Worm (Caenorhabditis elegans): ENCODE data around the gene egl-44.

The egl-44 gene

DNA sequence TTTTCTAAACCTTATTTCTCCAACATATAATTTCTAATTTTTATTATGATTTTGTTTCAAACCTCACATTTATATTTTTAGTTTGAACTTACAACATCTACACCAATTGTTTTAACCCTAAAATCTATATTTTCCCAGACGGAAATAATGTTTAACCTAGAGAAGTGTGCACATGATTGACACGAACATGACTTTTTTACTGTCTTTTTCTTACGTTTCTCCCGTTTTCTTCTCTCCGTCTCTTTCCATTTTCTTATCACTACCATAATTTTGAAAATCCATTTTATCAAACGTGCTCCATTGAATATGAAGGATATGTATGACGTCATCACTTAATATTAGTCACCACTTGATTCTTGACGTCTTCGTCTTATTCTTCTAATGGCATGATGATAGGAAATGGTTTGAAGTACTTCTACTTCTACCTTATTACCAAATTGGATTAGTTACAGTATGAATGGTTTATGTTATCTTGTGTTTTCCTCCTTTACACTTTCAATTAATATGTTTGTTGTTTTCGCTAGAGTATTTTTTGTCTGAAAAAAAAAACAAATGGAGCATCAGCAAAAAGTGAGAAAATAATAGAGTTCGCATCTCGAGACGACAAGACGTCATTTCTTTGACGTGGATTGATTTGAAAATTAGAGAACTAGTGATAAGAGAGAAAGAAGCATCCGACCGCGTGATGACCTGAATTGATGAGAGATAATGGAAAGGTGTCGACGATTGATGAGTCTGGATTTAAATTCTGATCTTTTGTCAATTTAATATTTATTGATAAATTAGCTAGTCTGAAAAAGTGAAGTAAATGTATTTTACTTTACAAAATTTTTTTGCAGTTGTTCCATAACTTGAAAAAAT lies 3.5 kb downstream of the egl-44 start (continued):
- no peak for TF ChIP-seq pag-3 (tag; optimal IDR thresholded peaks at IDR 0.05; ENCODE audit: borderline replicate concordance, insufficient read depth)
- TF ChIP-seq lin-35 (GFP tag; optimal IDR thresholded peaks at IDR 0.05), result peak in 1 of 2 experiments; percentile 16
- TF ChIP-seq lsy-2 (tag; optimal IDR thresholded peaks at IDR 0.05), result peak; percentile 37 to 65
- peak; percentile 9 for TF ChIP-seq mep-1 (tag; optimal IDR thresholded peaks at IDR 0.05)
- TF ChIP-seq fkh-10 (GFP tag; optimal IDR thresholded peaks at IDR 0.05), result no peak
- no peak for TF ChIP-seq ceh-88 (GFP tag; IDR thresholded peaks at IDR 0.05)
- TF ChIP-seq skn-1 (tag; optimal IDR thresholded peaks at IDR 0.05), result no peak
- TF ChIP-seq lin-14 (GFP tag; optimal IDR thresholded peaks at IDR 0.05), result peak; percentile 81
- TF ChIP-seq hlh-4 (tag; optimal IDR thresholded peaks at IDR 0.05), result no peak
- TF ChIP-seq unc-130 (tag; optimal IDR thresholded peaks at IDR 0.05), result peak; percentile 54
- TF ChIP-seq tbx-2 (tag; optimal IDR thresholded peaks at IDR 0.05), result peak; percentile 26
- no peak for TF ChIP-seq ztf-11 (tag; optimal IDR thresholded peaks at IDR 0.05)
- TF ChIP-seq nhr-11 (tag; optimal IDR thresholded peaks at IDR 0.05), result no peak
- TF ChIP-seq dsc-1 (tag; optimal IDR thresholded peaks at IDR 0.05), result no peak
- no peak for TF ChIP-seq ceh-82 (tag; optimal IDR thresholded peaks at IDR 0.05)
- TF ChIP-seq C16A3.4 (tag; optimal IDR thresholded peaks at IDR 0.05), result peak; percentile 35
- no peak for TF ChIP-seq zip-4 (GFP tag; optimal IDR thresholded peaks at IDR 0.05)
- no peak for TF ChIP-seq unc-62 (GFP tag; optimal IDR thresholded peaks at IDR 0.05)
- no peak for TF ChIP-seq sox-4 (tag; optimal IDR thresholded peaks at IDR 0.05)
- TF ChIP-seq nhr-84 (tag; optimal IDR thresholded peaks at IDR 0.05), result no peak
- no peak for TF ChIP-seq ceh-63 (GFP tag; optimal IDR thresholded peaks at IDR 0.05)
- no peak for TF ChIP-seq fkh-8 (tag; optimal IDR thresholded peaks at IDR 0.05)
- no peak for TF ChIP-seq sptf-1 (tag; optimal IDR thresholded peaks at IDR 0.05)
- no peak for TF ChIP-seq irx-1 (tag; optimal IDR thresholded peaks at IDR 0.05)
- no peak for TF ChIP-seq dpl-1 (GFP tag; optimal IDR thresholded peaks at IDR 0.05)
- TF ChIP-seq ztf-4 (tag; optimal IDR thresholded peaks at IDR 0.05), result peak; percentile 49
- no peak for TF ChIP-seq nhr-12 (tag; optimal IDR thresholded peaks at IDR 0.05)
- TF ChIP-seq lin-15B (tag; optimal IDR thresholded peaks at IDR 0.05), result no peak
- no peak for TF ChIP-seq efl-3 (GFP tag; optimal IDR thresholded peaks at IDR 0.05)
- no peak for TF ChIP-seq pax-3 (tag; optimal IDR thresholded peaks at IDR 0.05)
- no peak for TF ChIP-seq hpl-2 (GFP tag; optimal IDR thresholded peaks at IDR 0.05)
- TF ChIP-seq snu-23 (GFP tag; optimal IDR thresholded peaks at IDR 0.05), result peak; percentile 47
- TF ChIP-seq Y116A8C.19 (tag; optimal IDR thresholded peaks at IDR 0.05; ENCODE audit: borderline replicate concordance), result no peak
- TF ChIP-seq mab-9 (GFP tag; IDR thresholded peaks at IDR 0.05), result no peak

- TF ChIP-seq efl-3 (GFP tag; optimal IDR thresholded peaks at IDR 0.05), result no peak
- TF ChIP-seq unc-62 (GFP tag; optimal IDR thresholded peaks at IDR 0.05), result no peak
- TF ChIP-seq fos-1 (tag; optimal IDR thresholded peaks at IDR 0.05), result no peak
- TF ChIP-seq nhr-85 (tag), result peak; percentile 70
- TF ChIP-seq F16B12.6 (tag; optimal IDR thresholded peaks at IDR 0.05), result no peak
- TF ChIP-seq efl-1 (optimal IDR thresholded peaks at IDR 0.05), result no peak
- peak in 1 of 2 experiments; percentile 10 for TF ChIP-seq efl-1 (GFP tag; optimal IDR thresholded peaks at IDR 0.05 in 1 of 2)
- no peak for TF ChIP-seq ztf-11 (tag; optimal IDR thresholded peaks at IDR 0.05)
- no peak for TF ChIP-seq pqm-1 (tag; optimal IDR thresholded peaks at IDR 0.05)
- TF ChIP-seq nhr-12 (tag; optimal IDR thresholded peaks at IDR 0.05), result no peak
Observed at ce11 chrII:5933133-5933532, 4.5 kb downstream of the egl-44 start.
